Worm (Caenorhabditis elegans): Measurements from ENCODE around the gene pitr-5.
A peak's percentile ranks its signal among the peaks of the same experiment; 100 is the strongest.

pitr-5 gene

DNA sequence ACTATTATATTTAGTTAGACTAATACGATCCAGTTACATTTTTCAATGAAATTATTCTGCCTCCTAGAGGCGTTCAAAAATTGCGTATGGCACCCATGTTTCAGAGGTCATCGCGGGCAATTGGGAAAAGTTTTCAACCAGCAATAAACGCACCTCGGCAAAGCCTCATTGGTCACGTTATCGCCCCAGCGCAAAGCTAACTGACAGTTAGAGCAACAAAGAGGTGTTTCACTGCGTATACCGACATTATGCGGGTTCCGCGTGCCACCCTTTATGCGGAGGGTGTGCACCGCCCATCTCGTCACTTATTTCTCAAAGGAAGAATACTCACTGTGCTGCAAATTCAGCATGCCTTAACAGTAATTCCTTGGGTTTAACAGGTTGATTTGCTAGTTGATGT, 42.0 kb upstream of the pitr-5 start (continued):
- no peak for TF ChIP-seq ZK185.1 (tag; optimal IDR thresholded peaks at IDR 0.05; ENCODE audit: poor library complexity, severe bottlenecking)
- no peak for TF ChIP-seq athp-1 (tag; optimal IDR thresholded peaks at IDR 0.05)
- TF ChIP-seq mcd-1 (GFP tag; IDR thresholded peaks at IDR 0.05) = no peak
- no peak for TF ChIP-seq F57A8.1 (GFP tag; optimal IDR thresholded peaks at IDR 0.05)
- TF ChIP-seq C06A6.2 (GFP tag; conservative IDR thresholded peaks at IDR 0.05) = no peak
- no peak for TF ChIP-seq lin-40 (tag; optimal IDR thresholded peaks at IDR 0.05)
- no peak for TF ChIP-seq ztf-26 (tag; optimal IDR thresholded peaks at IDR 0.05)
- TF ChIP-seq die-1 (tag; optimal IDR thresholded peaks at IDR 0.05) = no peak
- TF ChIP-seq B0035.1 (tag; optimal IDR thresholded peaks at IDR 0.05) = no peak
- TF ChIP-seq sdz-38 (tag; optimal IDR thresholded peaks at IDR 0.05) = no peak
- TF ChIP-seq hsf-1 (GFP tag; IDR thresholded peaks at IDR 0.05) = peak; percentile 72
- peak; percentile 95 for TF ChIP-seq him-1 (tag; optimal IDR thresholded peaks at IDR 0.05)
- TF ChIP-seq dpff-1 (tag; optimal IDR thresholded peaks at IDR 0.05) = no peak
- no peak for TF ChIP-seq lin-35 (GFP tag; optimal IDR thresholded peaks at IDR 0.05)
- TF ChIP-seq efl-1 (GFP tag; optimal IDR thresholded peaks at IDR 0.05) = no peak
- no peak for TF ChIP-seq unc-62 (GFP tag; optimal IDR thresholded peaks at IDR 0.05)
- no peak for TF ChIP-seq bed-2 (GFP tag; IDR thresholded peaks at IDR 0.05)
- TF ChIP-seq ztf-3 (GFP tag; optimal IDR thresholded peaks at IDR 0.05) = no peak
- TF ChIP-seq ztf-6 (GFP tag; IDR thresholded peaks at IDR 0.05) = no peak
- TF ChIP-seq tbx-9 (tag; optimal IDR thresholded peaks at IDR 0.05; ENCODE audit: borderline replicate concordance) = no peak
- TF ChIP-seq ets-4 (GFP tag; optimal IDR thresholded peaks at IDR 0.05) = no peak
- TF ChIP-seq attf-5 (GFP tag; optimal IDR thresholded peaks at IDR 0.05) = no peak
- TF ChIP-seq zfh-2 (GFP tag; conservative IDR thresholded peaks at IDR 0.05) = no peak
- TF ChIP-seq zim-3 (tag; optimal IDR thresholded peaks at IDR 0.05) = peak; percentile 14
- no peak for TF ChIP-seq egl-18 (GFP tag; IDR thresholded peaks at IDR 0.05)
- no peak for TF ChIP-seq somi-1 (GFP tag; optimal IDR thresholded peaks at IDR 0.05)
- no peak for TF ChIP-seq snpc-1.3 (tag; optimal IDR thresholded peaks at IDR 0.05; ENCODE audit: insufficient read depth)
- no peak for TF ChIP-seq sea-2 (GFP tag; IDR thresholded peaks at IDR 0.05)
- peak; percentile 75 for TF ChIP-seq lin-26 (GFP tag; IDR thresholded peaks at IDR 0.05)
- TF ChIP-seq mxl-1 (tag; optimal IDR thresholded peaks at IDR 0.05) = no peak

DNA sequence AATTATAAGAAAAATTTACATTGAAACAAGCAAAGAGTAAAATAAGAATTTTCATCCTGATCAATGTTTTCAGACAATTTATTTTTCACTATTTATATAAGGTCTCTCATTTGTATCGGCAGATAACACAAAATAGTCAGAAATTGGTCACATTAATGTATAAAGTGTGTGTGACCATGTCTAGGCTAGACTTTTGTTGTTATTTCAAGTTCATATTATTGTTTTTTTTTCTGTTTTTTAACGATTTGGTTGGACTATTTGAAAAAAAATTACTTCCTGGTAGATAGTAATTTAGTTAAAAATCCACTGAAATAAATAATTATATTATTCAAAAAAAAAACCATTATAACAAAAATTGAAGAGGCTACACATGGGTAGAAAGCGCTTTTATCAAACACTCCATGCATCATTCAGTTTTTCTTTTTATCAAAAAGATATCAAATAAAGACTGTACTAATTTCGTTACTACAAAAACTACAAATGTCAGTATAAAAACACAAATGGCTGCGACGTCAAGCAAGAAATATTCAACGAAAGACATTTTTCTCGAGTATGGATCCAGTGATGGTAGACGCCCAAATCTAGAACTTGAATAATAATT, 39.3 kb upstream of the pitr-5 start, which contains the start of gene ugt-37:
ugt-37 (minus strand) TSS at position 69 of the 601 bp plus-strand sequence.
- TF ChIP-seq lin-40 (tag; optimal IDR thresholded peaks at IDR 0.05) = no peak
- TF ChIP-seq Y56A3A.18 (GFP tag; IDR thresholded peaks at IDR 0.05) = no peak

DNA sequence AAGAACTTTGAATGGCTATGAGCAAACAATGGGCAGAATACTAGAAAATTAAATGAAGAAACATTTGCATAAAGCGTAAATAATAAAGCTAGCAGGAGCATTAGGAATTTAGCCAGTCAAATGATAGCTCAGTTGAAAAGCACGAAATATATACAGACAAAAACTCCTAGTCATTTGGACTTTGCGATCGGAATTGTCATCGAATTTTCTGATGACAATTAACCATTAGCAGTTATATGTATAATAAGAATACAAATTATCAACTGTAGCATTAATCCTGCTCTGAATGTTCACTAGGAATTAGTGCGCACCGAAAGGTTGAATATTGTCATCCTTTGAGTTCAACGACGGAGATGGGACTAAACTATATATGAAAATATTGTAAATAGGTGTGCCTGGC, 37.3 kb upstream of the pitr-5 start, which contains the start of gene ugt-38:
ugt-38 (minus strand) TSS at position 101 of the 400 bp plus-strand sequence.
- TF ChIP-seq zim-3 (tag; optimal IDR thresholded peaks at IDR 0.05) = no peak
- TF ChIP-seq ztf-26 (tag; optimal IDR thresholded peaks at IDR 0.05) = no peak
- TF ChIP-seq madf-10 (tag; optimal IDR thresholded peaks at IDR 0.05) = no peak
- no peak for TF ChIP-seq rcor-1 (GFP tag; IDR thresholded peaks at IDR 0.05)
- no peak for TF ChIP-seq F39B2.1 (GFP tag; IDR thresholded peaks at IDR 0.05)
- no peak for TF ChIP-seq ceh-100 (GFP tag; IDR thresholded peaks at IDR 0.05)
- TF ChIP-seq him-1 (tag; optimal IDR thresholded peaks at IDR 0.05) = no peak
- no peak for TF ChIP-seq F23B12.7 (tag; optimal IDR thresholded peaks at IDR 0.05; ENCODE audit: insufficient read depth)
- TF ChIP-seq K12H6.12 (tag; optimal IDR thresholded peaks at IDR 0.05) = no peak
